Fruit fly (Drosophila melanogaster) whole organism, embryonic: ENCODE data around the gene mRpS33.

ENCODE experiments used
- CG10274 ChIP-seq: fragments of 200-800 bp; sonication (Bioruptor generic); optimal IDR thresholded peaks from 3 replicates; lab custom pipeline; 2017; ENCODE audit warnings: missing biosample characterization, mild to moderate bottlenecking, missing genetic modification characterization
- CG10462 ChIP-seq: fragments of 200-800 bp; sonication (Bioruptor generic); optimal IDR thresholded peaks from 2 replicates; lab custom pipeline; 2016; ENCODE audit warnings: missing biosample characterization, missing genetic modification characterization
- CG10959 ChIP-seq: fragments of 200-800 bp; sonication (Bioruptor generic); IDR thresholded peaks from 2 replicates; pipeline ENCODE4 v1.3.6; 2022; ENCODE audit warnings: missing biosample characterization, missing genetic modification characterization
- CG12071 ChIP-seq: fragments of 200-800 bp; sonication (Bioruptor generic); optimal IDR thresholded peaks from 3 replicates; lab custom pipeline; 2018; ENCODE audit warnings: missing biosample characterization, mild to moderate bottlenecking, missing genetic modification characterization
- CG12659 ChIP-seq: fragments of 200-800 bp; sonication (Bioruptor generic); optimal IDR thresholded peaks from 3 replicates; lab custom pipeline; 2017; ENCODE audit warnings: mild to moderate bottlenecking, missing biosample characterization, missing genetic modification reagents, missing genetic modification characterization
- CG12769 ChIP-seq: fragments of 200-800 bp; sonication (Bioruptor generic); optimal IDR thresholded peaks from 2 replicates; lab custom pipeline; 2019; ENCODE audit warnings: missing biosample characterization, mild to moderate bottlenecking, missing genetic modification characterization, moderate library complexity
- CG12942 ChIP-seq: fragments of 200-800 bp; sonication (Bioruptor generic); optimal IDR thresholded peaks from 3 replicates; lab custom pipeline; 2016; ENCODE audit warnings: missing biosample characterization, missing genetic modification characterization
- CG13894 ChIP-seq: fragments of 200-800 bp; sonication (Bioruptor generic); optimal IDR thresholded peaks from 3 replicates; lab custom pipeline; 2018; ENCODE audit warnings: missing biosample characterization, mild to moderate bottlenecking, missing genetic modification characterization, moderate library complexity
- CG15073 ChIP-seq: fragments of 200-800 bp; sonication (Bioruptor generic); optimal IDR thresholded peaks from 2 replicates; lab custom pipeline; 2016; ENCODE audit warnings: missing biosample characterization, missing genetic modification characterization
- CG17612 ChIP-seq: fragments of 200-800 bp; sonication (Bioruptor generic); IDR thresholded peaks from 2 replicates; pipeline ENCODE4 v1.3.6; 2022; ENCODE audit warnings: missing biosample characterization, missing genetic modification characterization
- CG1792 ChIP-seq: fragments of 200-800 bp; sonication (Bioruptor generic); optimal IDR thresholded peaks from 2 replicates; lab custom pipeline; 2016; ENCODE audit warnings: missing biosample characterization, missing genetic modification characterization
- CG2199 ChIP-seq: fragments of 200-800 bp; sonication (Bioruptor generic); IDR thresholded peaks from 3 replicates; pipeline ENCODE4 v1.3.6; 2022; ENCODE audit warnings: missing biosample characterization, missing genetic modification characterization
- CG33557 ChIP-seq: fragments of 200-800 bp; sonication (Bioruptor generic); optimal IDR thresholded peaks from 2 replicates; lab custom pipeline; 2019; ENCODE audit warnings: missing biosample characterization, mild to moderate bottlenecking, missing genetic modification characterization, moderate library complexity
- CG4360 ChIP-seq: fragments of 200-800 bp; sonication (Bioruptor generic); IDR thresholded peaks from 2 replicates; pipeline ENCODE4 v1.3.6; 2022; ENCODE audit warnings: missing biosample characterization, missing genetic modification characterization
- CG4404 ChIP-seq: fragments of 200-800 bp; sonication (Bioruptor generic); IDR thresholded peaks from 2 replicates; pipeline ENCODE4 v1.3.6; 2022; ENCODE audit warnings: missing biosample characterization, missing genetic modification characterization
- CG7357 ChIP-seq: fragments of 200-800 bp; sonication (Bioruptor generic); IDR thresholded peaks from 3 replicates; pipeline ENCODE4 v1.3.6; 2022; ENCODE audit warnings: missing biosample characterization, missing genetic modification characterization
- CG7928 ChIP-seq: fragments of 200-800 bp; sonication (Bioruptor generic); optimal IDR thresholded peaks from 2 replicates; lab custom pipeline; 2017; ENCODE audit warnings: missing biosample characterization, mild to moderate bottlenecking, missing genetic modification characterization
- CG9797 ChIP-seq: fragments of 200-800 bp; sonication (Bioruptor generic); optimal IDR thresholded peaks from 3 replicates; lab custom pipeline; 2018; ENCODE audit warnings: missing biosample characterization, mild to moderate bottlenecking, missing genetic modification characterization
- CTCF ChIP-seq: fragments of 200-800 bp; sonication (Bioruptor generic); optimal IDR thresholded peaks from 2 replicates; lab custom pipeline; 2017; ENCODE audit warnings: missing biosample characterization, mild to moderate bottlenecking, missing genetic modification characterization, moderate library complexity
- Dad ChIP-seq: fragments of 200-800 bp; sonication (Bioruptor generic); optimal IDR thresholded peaks from 3 replicates; lab custom pipeline; 2016; ENCODE audit warnings: missing biosample characterization, missing genetic modification characterization
- Dbx ChIP-seq: fragments of 200-800 bp; sonication (Bioruptor generic); IDR thresholded peaks from 3 replicates; pipeline ENCODE4 v1.3.6; 2022; ENCODE audit warnings: missing biosample characterization, missing genetic modification characterization
- Deaf1 ChIP-seq: fragments of 200-800 bp; optimal IDR thresholded peaks from 3 replicates; lab custom pipeline; 2019; ENCODE audit warnings: missing biosample characterization, mild to moderate bottlenecking, missing genetic modification characterization, moderate library complexity
- Dfd ChIP-seq, 2 experiments: fragments of >200 bp; optimal IDR thresholded peaks; 2 replicates each; lab custom pipeline; 2017; ENCODE audit warnings: missing biosample characterization in 2 of 2, missing genetic modification characterization in 2 of 2
- Drgx ChIP-seq: fragments of 200-800 bp; sonication (Bioruptor generic); IDR thresholded peaks from 2 replicates; pipeline ENCODE4 v1.3.6; 2022; ENCODE audit warnings: missing biosample characterization, missing genetic modification characterization
- Ets65A ChIP-seq: fragments of 200-800 bp; sonication (Bioruptor generic); peaks from one replicate; lab custom pipeline; 2016; ENCODE audit warnings: missing biosample characterization, missing genetic modification characterization
- Fer2 ChIP-seq: fragments of 200-800 bp; sonication (Bioruptor generic); optimal IDR thresholded peaks from 2 replicates; lab custom pipeline; 2018; ENCODE audit warnings: missing biosample characterization, mild to moderate bottlenecking, missing genetic modification characterization, moderate library complexity
- H2.0 ChIP-seq: fragments of 200-800 bp; sonication (Bioruptor generic); IDR thresholded peaks from 2 replicates; pipeline ENCODE4 v1.3.6; 2022; ENCODE audit warnings: missing biosample characterization, missing genetic modification characterization
- Lpt ChIP-seq: fragments of >200 bp; optimal IDR thresholded peaks from 2 replicates; lab custom pipeline; 2018; ENCODE audit warnings: missing biosample characterization, missing genetic modification characterization
- NC2α ChIP-seq: fragments of 200-800 bp; sonication (Bioruptor generic); optimal IDR thresholded peaks from 2 replicates; lab custom pipeline; 2016; ENCODE audit warnings: missing biosample characterization, missing genetic modification characterization
- NFAT ChIP-seq: fragments of 200-800 bp; sonication (Bioruptor generic); IDR thresholded peaks from 2 replicates; pipeline ENCODE4 v1.3.6; 2022; ENCODE audit warnings: missing biosample characterization, missing genetic modification characterization
- Nf-YA ChIP-seq: fragments of 200-800 bp; sonication (Bioruptor generic); IDR thresholded peaks from 2 replicates; pipeline ENCODE4 v1.3.6; 2022; ENCODE audit warnings: missing biosample characterization, missing genetic modification characterization
- Nf-YB ChIP-seq: fragments of 200-800 bp; sonication (Bioruptor generic); optimal IDR thresholded peaks from 3 replicates; lab custom pipeline; 2019; ENCODE audit warnings: missing biosample characterization, mild to moderate bottlenecking, missing genetic modification characterization, moderate library complexity
- Nf-YC ChIP-seq: fragments of 200-800 bp; optimal IDR thresholded peaks from 3 replicates; lab custom pipeline; 2019; ENCODE audit warnings: missing biosample characterization, mild to moderate bottlenecking, missing genetic modification characterization, moderate library complexity
- Pdp1 ChIP-seq, 2 experiments: fragments of 200-800 bp; sonication (Bioruptor generic); optimal IDR thresholded peaks; 3 replicates each; lab custom pipeline; 2016; ENCODE audit warnings: missing biosample characterization in 2 of 2, missing genetic modification characterization in 2 of 2, mild to moderate bottlenecking in 1 of 2, moderate library complexity in 1 of 2
- Rfx ChIP-seq: fragments of 200-800 bp; sonication (Bioruptor generic); IDR thresholded peaks from 2 replicates; pipeline ENCODE4 v1.3.6; 2022; ENCODE audit warnings: missing biosample characterization, missing genetic modification characterization
- ash1 ChIP-seq: fragments of 200-800 bp; sonication (Bioruptor generic); optimal IDR thresholded peaks from 2 replicates; lab custom pipeline; 2018; ENCODE audit warnings: missing biosample characterization, mild to moderate bottlenecking, missing genetic modification characterization
- ato ChIP-seq: fragments of 200-800 bp; sonication (Bioruptor generic); IDR thresholded peaks from 2 replicates; pipeline ENCODE4 v1.3.6; 2022; ENCODE audit warnings: missing biosample characterization, missing genetic modification characterization; ENCODE audit not compliant: partially characterized antibody
- bsh ChIP-seq, 2 experiments: fragments of 200-800 bp; sonication (Bioruptor generic); optimal IDR thresholded peaks; 2 replicates each; lab custom pipeline; 2017 to 2018; ENCODE audit warnings: mild to moderate bottlenecking in 2 of 2, missing biosample characterization in 2 of 2, missing genetic modification characterization in 2 of 2, moderate library complexity in 1 of 2
- cas ChIP-seq: fragments of 200-800 bp; sonication (Bioruptor generic); IDR thresholded peaks from 2 replicates; pipeline ENCODE4 v1.3.6; 2022; ENCODE audit warnings: missing biosample characterization, missing genetic modification characterization
- caup ChIP-seq: fragments of 200-800 bp; sonication (Bioruptor generic); optimal IDR thresholded peaks from 3 replicates; lab custom pipeline; 2017; ENCODE audit warnings: missing biosample characterization, mild to moderate bottlenecking, missing genetic modification characterization, moderate library complexity; ENCODE audit not compliant: severe bottlenecking
- ci ChIP-seq: fragments of 200-800 bp; sonication (Bioruptor generic); IDR thresholded peaks from 3 replicates; pipeline ENCODE4 v1.3.6; 2022; ENCODE audit warnings: missing biosample characterization, missing genetic modification characterization
- disco-r ChIP-seq: fragments of 200-800 bp; sonication (Bioruptor generic); optimal IDR thresholded peaks from 2 replicates; lab custom pipeline; 2016; ENCODE audit warnings: missing biosample characterization, missing genetic modification characterization
- ewg ChIP-seq: fragments of 200-800 bp; sonication (Bioruptor generic); optimal IDR thresholded peaks from 3 replicates; lab custom pipeline; 2017; ENCODE audit warnings: mild to moderate bottlenecking, missing biosample characterization, missing genetic modification reagents, missing genetic modification characterization
- gsb ChIP-seq: fragments of 200-800 bp; sonication (Bioruptor generic); IDR thresholded peaks from 2 replicates; pipeline ENCODE4 v1.3.6; 2022; ENCODE audit warnings: missing biosample characterization, missing genetic modification characterization
- mld ChIP-seq: fragments of 200-800 bp; sonication (Bioruptor generic); IDR thresholded peaks from 3 replicates; pipeline ENCODE4 v1.3.6; 2022; ENCODE audit warnings: missing biosample characterization, missing genetic modification characterization; ENCODE audit not compliant: partially characterized antibody
- pho ChIP-seq: fragments of 200-800 bp; sonication (Bioruptor generic); optimal IDR thresholded peaks from 2 replicates; lab custom pipeline; 2016; ENCODE audit warnings: missing biosample characterization, missing genetic modification characterization
- repo ChIP-seq: fragments of 200-800 bp; sonication (Bioruptor generic); optimal IDR thresholded peaks from 2 replicates; lab custom pipeline; 2016; ENCODE audit warnings: missing biosample characterization, missing genetic modification characterization
- scrt ChIP-seq: fragments of 200-800 bp; sonication (Bioruptor generic); optimal IDR thresholded peaks from 2 replicates; lab custom pipeline; 2018; ENCODE audit warnings: missing biosample characterization, mild to moderate bottlenecking, missing genetic modification characterization, moderate library complexity
- sens ChIP-seq: fragments of 200-800 bp; sonication (Bioruptor generic); peaks from one replicate; lab custom pipeline; 2016; ENCODE audit warnings: missing biosample characterization, missing genetic modification characterization
- sima ChIP-seq: fragments of 200-800 bp; sonication (Bioruptor generic); optimal IDR thresholded peaks from 2 replicates; lab custom pipeline; 2016; ENCODE audit warnings: missing biosample characterization, missing genetic modification characterization
- tup ChIP-seq: fragments of 200-800 bp; sonication (Bioruptor generic); optimal IDR thresholded peaks from 2 replicates; lab custom pipeline; 2016; ENCODE audit warnings: missing biosample characterization, mild to moderate bottlenecking, missing genetic modification characterization, moderate library complexity
- twi ChIP-seq: fragments of 200-800 bp; optimal IDR thresholded peaks from 2 replicates; lab custom pipeline; 2019; ENCODE audit warnings: missing biosample characterization, mild to moderate bottlenecking, missing genetic modification characterization, moderate library complexity

The mRpS33 gene

dm6 chr3R:16432665-16433065 lies 3.7 kb downstream of the mRpS33 start, which contains the start of gene Fntb (continued):
- TF ChIP-seq Rfx, result peak; percentile 69
- no peak for TF ChIP-seq CG12769 (tag; lab: Kevin White, UChicago)
- peak in 1 of 2 experiments; percentile 74 for TF ChIP-seq bsh (GFP tag; optimal IDR thresholded peaks at IDR 0.05; lab: Kevin White, UChicago)
- TF ChIP-seq CG10959, result no peak
- no peak for TF ChIP-seq gsb
- TF ChIP-seq Fer2 (tag; lab: Kevin White, UChicago), result peak; percentile 55
- no peak for TF ChIP-seq ato
- no peak for TF ChIP-seq mld (GFP tag; lab: Robert Waterston, UW)
- TF ChIP-seq twi (tag; lab: Kevin White, UChicago), result peak; percentile 46
- peak; percentile 25 for TF ChIP-seq ewg
- no peak for TF ChIP-seq CG4360 (GFP tag; lab: Robert Waterston, UW)
- TF ChIP-seq CG4404 (GFP tag; lab: Robert Waterston, UW), result no peak
- TF ChIP-seq tup, result peak; percentile 15
- TF ChIP-seq cas (GFP tag; lab: Robert Waterston, UW), result no peak
- peak; percentile 39 for TF ChIP-seq H2.0 (GFP tag; lab: Robert Waterston, UW)
- TF ChIP-seq CG13894 (tag; lab: Kevin White, UChicago), result no peak
- TF ChIP-seq scrt (GFP tag; lab: Kevin White, UChicago), result peak; percentile 46
- TF ChIP-seq Ets65A (GFP tag; lab: Kevin White, UChicago), result peak; percentile 95
- no peak; the same call in 1 of the 2 replicates for TF ChIP-seq Drgx (GFP tag; lab: Robert Waterston, UW)
- no peak for TF ChIP-seq CG12071 (GFP tag; lab: Kevin White, UChicago)
- no peak for TF ChIP-seq sima
- TF ChIP-seq disco-r, result no peak
- peak; percentile 13 for TF ChIP-seq CG15073 (GFP tag; lab: Kevin White, UChicago)
- TF ChIP-seq Dfd (GFP tag; optimal IDR thresholded peaks at IDR 0.05; lab: Kevin White, UChicago), result no peak
- no peak for TF ChIP-seq CG1792 (GFP tag; lab: Kevin White, UChicago)
- no peak for TF ChIP-seq CG2199 (GFP tag; lab: Robert Waterston, UW)
- TF ChIP-seq repo (GFP tag; lab: Kevin White, UChicago), result no peak
- TF ChIP-seq sens (GFP tag; lab: Kevin White, UChicago), result peak; percentile 81
- TF ChIP-seq caup (GFP tag; lab: Kevin White, UChicago), result peak; percentile 72
- no peak for TF ChIP-seq CTCF (GFP tag; lab: Kevin White, UChicago)
- TF ChIP-seq CG10462, result no peak
- TF ChIP-seq Nf-YB (GFP tag; lab: Kevin White, UChicago), result peak; percentile 55
- TF ChIP-seq Pdp1 (GFP tag; optimal IDR thresholded peaks at IDR 0.05; lab: Kevin White, UChicago), result peak; percentile 25 to 57
- TF ChIP-seq CG12659 (GFP tag; lab: Kevin White, UChicago), result peak; percentile 69
- TF ChIP-seq CG17612 (GFP tag; lab: Robert Waterston, UW), result no peak
- TF ChIP-seq Dad (GFP tag; lab: Kevin White, UChicago), result no peak
- TF ChIP-seq ci (GFP tag; lab: Robert Waterston, UW), result peak; percentile 65; the same call in 2 of the 3 replicates
- peak; percentile 5 for TF ChIP-seq CG7928
- no peak for TF ChIP-seq Nf-YA (GFP tag; lab: Robert Waterston, UW)
- TF ChIP-seq CG12942 (GFP tag; lab: Kevin White, UChicago), result peak; percentile 57
- no peak for TF ChIP-seq Lpt (GFP tag; lab: Kevin White, UChicago)
- peak; percentile 65; the same call in 2 of the 3 replicates for TF ChIP-seq Dbx (GFP tag; lab: Robert Waterston, UW)
- peak; percentile 20 for TF ChIP-seq pho (GFP tag; lab: Kevin White, UChicago)
- no peak for TF ChIP-seq CG10274
- no peak for TF ChIP-seq ash1 (GFP tag; lab: Kevin White, UChicago)
- peak; percentile 65 for TF ChIP-seq Nf-YC
- TF ChIP-seq Deaf1 (tag; lab: Kevin White, UChicago), result no peak
- TF ChIP-seq CG33557 (GFP tag; lab: Kevin White, UChicago), result peak; percentile 50
- TF ChIP-seq CG7357 (GFP tag; lab: Robert Waterston, UW), result 0 out of 3 replicates have a peak, but pooled peaks have one; percentile 40
- no peak for TF ChIP-seq NFAT (GFP tag; lab: Robert Waterston, UW)
- no peak for TF ChIP-seq CG9797 (GFP tag; lab: Kevin White, UChicago)
- peak; percentile 12 for TF ChIP-seq NC2α (GFP tag; lab: Kevin White, UChicago)
